Fruit fly (Drosophila melanogaster) Kc167 (cell line): ENCODE measurements around the gene CG5958.

ENCODE experiments used
- Sin3A ChIP-seq: fragments of >200 bp; optimal IDR thresholded peaks from 2 replicates; lab custom pipeline; 2018; ENCODE audit warnings: missing external identifiers
- h ChIP-seq: fragments of >200 bp; optimal IDR thresholded peaks from 3 replicates; lab custom pipeline; 2018; ENCODE audit warnings: missing external identifiers
- insv ChIP-seq: fragments of >200 bp; optimal IDR thresholded peaks from 3 replicates; lab custom pipeline; 2018; ENCODE audit warnings: missing external identifiers
- psq ChIP-seq: fragments of >200 bp; optimal IDR thresholded peaks from 2 replicates; lab custom pipeline; 2017; ENCODE audit warnings: missing external identifiers
- ttk ChIP-seq: sonication (Bioruptor generic); optimal IDR thresholded peaks from 2 replicates; lab custom pipeline; 2017; ENCODE audit warnings: missing external identifiers

- TF ChIP-seq insv (lab: Kevin White, UChicago) (no peak), Sin3A (lab: Kevin White, UChicago) (no peak), psq (lab: Kevin White, UChicago) (no peak), ttk (lab: Kevin White, UChicago) (no peak), h (lab: Kevin White, UChicago) (no peak)
Observed at dm6 chr2L:7433957-7434736, 831 bp upstream of the CG5958 start.
